Fruit fly (Drosophila melanogaster): Measurements from ENCODE around the gene CG33645.

CG33645 gene

dm6 chr2L:13549973-13550458 lies 17.4 kb downstream of the CG33645 start, which contains the start of gene kuz (continued):
- TF ChIP-seq C15 (GFP tag; IDR thresholded peaks at IDR 0.05) (no peak), tll (GFP tag; optimal IDR thresholded peaks at IDR 0.05) (peak in 1 of 2 experiments; percentile 13), Jarid2 (GFP tag; optimal IDR thresholded peaks at IDR 0.05) (peak; percentile 100), D19B (GFP tag; optimal IDR thresholded peaks at IDR 0.05) (no peak), seq (GFP tag; IDR thresholded peaks at IDR 0.05) (no peak), dimm (GFP tag; IDR thresholded peaks at IDR 0.05) (no peak), CG17359 (tag; optimal IDR thresholded peaks at IDR 0.05) (peak; percentile 42), CG13775 (GFP tag; optimal IDR thresholded peaks at IDR 0.05) (no peak), tup (GFP tag; optimal IDR thresholded peaks at IDR 0.05) (no peak), CG31365 (tag; optimal IDR thresholded peaks at IDR 0.05) (peak; percentile 27), CG1647 (GFP tag; optimal IDR thresholded peaks at IDR 0.05) (peak; percentile 4), inv (GFP tag; IDR thresholded peaks at IDR 0.05; ENCODE audit: partially characterized antibody) (peak; percentile 50), CG8478 (optimal IDR thresholded peaks at IDR 0.05) (no peak), Hsf (GFP tag; optimal IDR thresholded peaks at IDR 0.05) (no peak), mirr (GFP tag; optimal IDR thresholded peaks at IDR 0.05) (peak; percentile 54), dm (GFP tag; optimal IDR thresholded peaks at IDR 0.05) (peak; percentile 50), Side (GFP tag; optimal IDR thresholded peaks at IDR 0.05) (peak; percentile 56), dati (GFP tag; IDR thresholded peaks at IDR 0.05) (no peak), CG14860 (GFP tag; IDR thresholded peaks at IDR 0.05; ENCODE audit: partially characterized antibody) (0 out of 3 replicates have a peak, but pooled peaks have one; percentile 34), ab (GFP tag; optimal IDR thresholded peaks at IDR 0.05) (no peak), CG12942 (GFP tag; optimal IDR thresholded peaks at IDR 0.05) (no peak), CG7271 (tag; optimal IDR thresholded peaks at IDR 0.05) (no peak), Awh (GFP tag; IDR thresholded peaks at IDR 0.05) (no peak), CG3726 (GFP tag; IDR thresholded peaks at IDR 0.05) (no peak), CG8924 (tag; optimal IDR thresholded peaks at IDR 0.05) (peak; percentile 56), Sin3A (optimal IDR thresholded peaks at IDR 0.05) (no peak), CG7372 (GFP tag; IDR thresholded peaks at IDR 0.05) (no peak), Hr51 (GFP tag; optimal IDR thresholded peaks at IDR 0.05) (peak in 1 of 2 experiments; percentile 7), dpn (GFP tag; optimal IDR thresholded peaks at IDR 0.05) (peak in 1 of 2 experiments; percentile 29), Lhr (GFP tag; optimal IDR thresholded peaks at IDR 0.05) (no peak), CG18599 (GFP tag; optimal IDR thresholded peaks at IDR 0.05) (peak; percentile 33), ara (GFP tag; IDR thresholded peaks at IDR 0.05) (no peak), CG15479 (GFP tag; optimal IDR thresholded peaks at IDR 0.05) (peak; percentile 0), NC2β (GFP tag; optimal IDR thresholded peaks at IDR 0.05) (peak; percentile 24), Trl (optimal IDR thresholded peaks at IDR 0.05) (no peak), Trl (GFP tag; optimal IDR thresholded peaks at IDR 0.05) (peak; percentile 55), sc (optimal IDR thresholded peaks at IDR 0.05) (no peak), sc (GFP tag; optimal IDR thresholded peaks at IDR 0.05) (no peak), Max (GFP tag; optimal IDR thresholded peaks at IDR 0.05) (peak; percentile 15), CG16813 (GFP tag; IDR thresholded peaks at IDR 0.05; ENCODE audit: partially characterized antibody) (0 out of 3 replicates have a peak, but pooled peaks have one; percentile 21), Sox102F (GFP tag; optimal IDR thresholded peaks at IDR 0.05) (peak; percentile 14), Drgx (GFP tag; IDR thresholded peaks at IDR 0.05) (peak; percentile 46; the same call in 1 of the 2 replicates), Optix (GFP tag; IDR thresholded peaks at IDR 0.05) (no peak), Bgb (GFP tag; IDR thresholded peaks at IDR 0.05; ENCODE audit: partially characterized antibody) (peak; percentile 80), HmgD (GFP tag; optimal IDR thresholded peaks at IDR 0.05) (peak; percentile 29), Pdp1 (GFP tag; optimal IDR thresholded peaks at IDR 0.05) (peak in 1 of 2 experiments; percentile 44), CG8388 (GFP tag; optimal IDR thresholded peaks at IDR 0.05) (peak; percentile 41), HLH4C (GFP tag; IDR thresholded peaks at IDR 0.05; ENCODE audit: partially characterized antibody) (peak; percentile 59; the same call in 1 of the 3 replicates), vnd (GFP tag; IDR thresholded peaks at IDR 0.05; ENCODE audit: partially characterized antibody) (peak; percentile 17; the same call in 1 of the 3 replicates), Ets65A (GFP tag) (peak; percentile 83)
